Worm (Caenorhabditis elegans) whole organism, late embryonic: ENCODE data around the gene pqn-75.
"Not testable (repeated sequence)": the region's sequence is repeated elsewhere in the genome, so short reads cannot be mapped to it uniquely, and the experiment has no call there.

Experiments used
- C38D4.7 ChIP-seq: fragments of 200-800 bp; sonication (Bioruptor generic); optimal IDR thresholded peaks from 2 replicates; lab custom pipeline; 2018; ENCODE audit warnings: mild to moderate bottlenecking, missing genetic modification characterization, moderate library complexity, missing compliant biosample characterization
- K09A11.1 ChIP-seq: sonication (generic microtip); optimal IDR thresholded peaks from 2 replicates; lab custom pipeline; 2017; ENCODE audit warnings: antibody characterized with exemption, mild to moderate bottlenecking, missing genetic modification characterization, missing compliant biosample characterization; ENCODE audit not compliant: insufficient read depth
- ahr-1 ChIP-seq: sonication (generic microtip); optimal IDR thresholded peaks from 2 replicates; lab custom pipeline; 2016; ENCODE audit warnings: missing genetic modification characterization, missing compliant biosample characterization
- ceh-18 ChIP-seq: sonication (generic microtip); optimal IDR thresholded peaks from 2 replicates; lab custom pipeline; 2016; ENCODE audit warnings: missing genetic modification characterization, missing compliant biosample characterization
- ceh-31 ChIP-seq: sonication (generic microtip); optimal IDR thresholded peaks from 2 replicates; lab custom pipeline; 2016; ENCODE audit warnings: missing genetic modification characterization, missing compliant biosample characterization
- ceh-45 ChIP-seq: fragments of 200-800 bp; sonication (Bioruptor generic); IDR thresholded peaks from 2 replicates; pipeline ENCODE4 v1.3.6; 2022; ENCODE audit warnings: missing genetic modification reagents, missing genetic modification characterization, missing compliant biosample characterization
- ceh-48 ChIP-seq: sonication (generic microtip); optimal IDR thresholded peaks from 2 replicates; lab custom pipeline; 2016; ENCODE audit warnings: missing genetic modification characterization, inconsistent platforms, missing compliant biosample characterization
- elt-4 ChIP-seq: sonication (generic microtip); optimal IDR thresholded peaks from 2 replicates; lab custom pipeline; 2016; ENCODE audit warnings: missing genetic modification characterization, missing compliant biosample characterization
- ets-4 ChIP-seq: sonication (generic microtip); optimal IDR thresholded peaks from 2 replicates; lab custom pipeline; 2016; ENCODE audit warnings: missing genetic modification characterization, missing compliant biosample characterization
- fkh-6 ChIP-seq: sonication (generic microtip); optimal IDR thresholded peaks from 2 replicates; lab custom pipeline; 2016; ENCODE audit warnings: missing genetic modification characterization, missing compliant biosample characterization
- gmeb-2 ChIP-seq: sonication (generic microtip); optimal IDR thresholded peaks from 2 replicates; lab custom pipeline; 2016; ENCODE audit warnings: missing genetic modification characterization, inconsistent platforms, missing compliant biosample characterization
- hlh-30 ChIP-seq: sonication (generic microtip); optimal IDR thresholded peaks from 2 replicates; lab custom pipeline; 2017; ENCODE audit warnings: antibody characterized with exemption, missing genetic modification characterization, missing compliant biosample characterization; ENCODE audit not compliant: insufficient read depth
- hlh-6 ChIP-seq: sonication (generic microtip); optimal IDR thresholded peaks from 2 replicates; lab custom pipeline; 2016; ENCODE audit warnings: missing genotype, missing genetic modification characterization, missing compliant biosample characterization
- lim-6 ChIP-seq: sonication (generic microtip); optimal IDR thresholded peaks from 2 replicates; lab custom pipeline; 2016; ENCODE audit warnings: missing genetic modification characterization, missing compliant biosample characterization
- mec-3 ChIP-seq: sonication (generic microtip); optimal IDR thresholded peaks from 2 replicates; lab custom pipeline; 2016; ENCODE audit warnings: borderline replicate concordance, missing genetic modification characterization, missing compliant biosample characterization
- nfya-1 ChIP-seq: sonication (generic microtip); optimal IDR thresholded peaks from 2 replicates; lab custom pipeline; 2017; ENCODE audit warnings: missing genetic modification characterization, mild to moderate bottlenecking, missing compliant biosample characterization, antibody characterized with exemption, moderate library complexity
- nhr-232 ChIP-seq: sonication (generic microtip); optimal IDR thresholded peaks from 2 replicates; lab custom pipeline; 2016; ENCODE audit warnings: missing genetic modification characterization, missing compliant biosample characterization
- pag-3 ChIP-seq: sonication (generic microtip); optimal IDR thresholded peaks from 2 replicates; lab custom pipeline; 2016; ENCODE audit warnings: missing compliant biosample characterization, missing genetic modification characterization, borderline replicate concordance
- pax-1 ChIP-seq: fragments of 150-350 bp; optimal IDR thresholded peaks from 2 replicates; lab custom pipeline; 2014; ENCODE audit warnings: missing biosample characterization, missing genetic modification characterization
- pha-2 ChIP-seq: sonication (generic microtip); optimal IDR thresholded peaks from 2 replicates; lab custom pipeline; 2017; ENCODE audit warnings: mild to moderate bottlenecking, missing genetic modification characterization, missing compliant biosample characterization
- pros-1 ChIP-seq: fragments of 150-350 bp; optimal IDR thresholded peaks from 2 replicates; lab custom pipeline; 2014; ENCODE audit warnings: missing biosample characterization, missing genetic modification reagents, missing genetic modification characterization
- syd-9 ChIP-seq: sonication (generic microtip); optimal IDR thresholded peaks from 2 replicates; lab custom pipeline; 2016; ENCODE audit warnings: mild to moderate bottlenecking, missing genetic modification characterization, moderate library complexity, missing compliant biosample characterization
- tbx-2 ChIP-seq: sonication (generic microtip); optimal IDR thresholded peaks from 2 replicates; lab custom pipeline; 2016; ENCODE audit warnings: missing genetic modification characterization, missing compliant biosample characterization
- unc-86 ChIP-seq: sonication (generic microtip); optimal IDR thresholded peaks from 2 replicates; lab custom pipeline; 2016; ENCODE audit warnings: missing genetic modification characterization, missing compliant biosample characterization
- ztf-16 ChIP-seq: sonication (generic microtip); optimal IDR thresholded peaks from 2 replicates; lab custom pipeline; 2017; ENCODE audit warnings: missing genetic modification characterization, missing compliant biosample characterization

The pqn-75 gene

DNA sequence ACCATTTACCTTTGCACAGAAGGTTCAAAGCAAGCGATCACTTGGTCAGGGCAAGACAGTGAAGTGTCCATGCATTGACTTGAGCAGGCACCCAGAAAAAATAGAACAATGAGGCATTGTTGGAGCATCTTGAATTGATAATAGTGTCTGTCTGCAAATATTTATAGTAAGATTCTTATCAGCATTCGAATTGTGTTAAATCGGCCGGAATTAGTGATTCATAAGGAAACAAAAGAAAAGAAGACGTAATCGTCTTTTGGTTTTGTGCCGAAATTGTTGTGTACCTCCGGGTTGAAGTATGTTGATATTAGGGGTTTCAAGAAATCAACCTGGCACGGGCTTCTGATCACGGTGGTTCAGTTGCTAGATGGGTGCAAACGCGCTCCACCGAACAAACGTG is 48.1 kb downstream of the pqn-75 start, which contains the start of gene F49F1.5:
Gene F49F1.5 (minus strand): TSS at position 153 of the 400 bp plus-strand sequence.
- TF ChIP-seq ceh-45 (GFP tag; lab: Robert Waterston, UW) (no peak), ceh-31 (tag; lab: Kevin White, UChicago) (no peak), pros-1 (tag; lab: Kevin White, UChicago) (no peak), hlh-30 (tag; lab: Kevin White, UChicago) (no peak), ceh-48 (tag; lab: Kevin White, UChicago) (no peak), pax-1 (tag; lab: Kevin White, UChicago) (no peak), nhr-232 (tag; lab: Kevin White, UChicago) (no peak), elt-4 (tag; lab: Kevin White, UChicago) (no peak), nfya-1 (no peak), K09A11.1 (tag; lab: Kevin White, UChicago) (no peak), ztf-16 (tag; lab: Kevin White, UChicago) (no peak), ets-4 (tag; lab: Kevin White, UChicago) (no peak)

DNA sequence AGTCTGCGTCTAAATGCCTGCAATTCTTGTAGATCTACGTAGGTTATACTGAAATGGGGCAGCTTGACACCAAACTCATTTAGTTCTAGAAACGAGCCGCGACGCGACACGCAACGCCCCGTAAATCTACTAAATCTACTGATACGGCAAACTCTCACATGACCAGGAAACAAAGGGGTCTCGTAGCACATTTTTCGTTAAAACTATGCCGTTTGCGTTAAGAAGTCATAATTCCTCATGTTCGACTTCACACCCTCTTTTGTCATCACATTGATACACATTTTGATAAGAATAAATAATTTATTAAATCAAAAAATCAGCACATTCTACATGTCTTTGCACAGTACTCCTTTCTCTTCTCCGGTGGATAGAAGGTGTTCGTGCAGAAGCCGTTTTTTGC is 48.9 kb downstream of the pqn-75 start:
- TF ChIP-seq pag-3 (no peak), gmeb-2 (tag; lab: Kevin White, UChicago) (no peak), unc-86 (tag; lab: Kevin White, UChicago) (no peak), ceh-45 (GFP tag; lab: Robert Waterston, UW) (no peak), nfya-1 (no peak), ceh-18 (tag; lab: Kevin White, UChicago) (no peak)
- TF ChIP-seq, all 69 proteins: peak for 0

DNA sequence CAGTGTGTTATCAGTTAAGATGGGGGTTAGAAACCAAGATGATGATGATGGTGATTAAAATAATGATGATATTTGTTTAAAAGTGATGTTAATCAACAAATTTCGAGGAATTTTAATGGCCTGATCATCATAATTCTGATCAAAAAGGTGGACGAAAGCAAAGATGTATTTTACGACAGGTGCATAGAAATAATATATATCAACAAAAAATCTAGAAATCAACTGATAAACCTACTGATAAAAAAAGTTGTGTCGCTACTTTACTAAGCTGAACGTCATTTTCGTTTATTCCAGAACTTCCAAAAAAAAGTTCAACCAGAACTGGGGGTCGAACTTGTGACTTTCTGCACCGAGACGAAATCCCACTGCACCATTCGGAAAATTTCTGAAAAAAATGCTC is 51.0 kb downstream of the pqn-75 start, which contains the start of gene mul-1:
Gene mul-1 (minus strand): TSS at position 84 of the 400 bp plus-strand sequence.
- no peak for TF ChIP-seq ceh-45 (GFP tag; lab: Robert Waterston, UW)
- TF ChIP-seq ets-4 (tag; lab: Kevin White, UChicago): no peak
- TF ChIP-seq fkh-6: no peak
- TF ChIP-seq ceh-48 (tag; lab: Kevin White, UChicago): no peak
- TF ChIP-seq ahr-1 (tag; lab: Kevin White, UChicago): no peak
- no peak for TF ChIP-seq pha-2 (tag; lab: Kevin White, UChicago)
- no peak for TF ChIP-seq tbx-2 (tag; lab: Kevin White, UChicago)
- no peak for TF ChIP-seq ztf-16 (tag; lab: Kevin White, UChicago)
- TF ChIP-seq syd-9 (tag; lab: Kevin White, UChicago): no peak
- no peak for TF ChIP-seq pax-1 (tag; lab: Kevin White, UChicago)
- no peak for TF ChIP-seq C38D4.7 (GFP tag; lab: Kevin White, UChicago)
- TF ChIP-seq lim-6 (tag; lab: Kevin White, UChicago): no peak
- TF ChIP-seq mec-3: no peak

DNA sequence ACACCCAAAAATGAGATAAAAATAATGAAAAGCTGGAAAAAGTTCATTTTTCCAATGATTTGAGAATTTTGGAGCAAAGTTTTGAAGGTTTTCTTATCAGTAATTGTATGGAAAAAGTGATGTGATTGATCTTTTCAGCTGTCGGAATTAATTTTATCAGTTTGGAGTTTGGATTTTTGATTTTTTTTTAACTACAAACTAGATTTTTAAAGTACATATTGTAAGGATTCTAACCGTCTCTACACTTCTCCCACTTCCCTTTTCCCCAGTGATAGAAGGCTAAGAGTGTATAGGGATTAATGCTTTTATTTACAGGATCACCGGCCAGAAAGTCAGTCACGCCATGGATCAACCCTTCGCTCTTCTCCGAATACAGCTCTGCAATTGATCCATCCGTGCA is 53.5 kb downstream of the pqn-75 start, which contains the start of gene F49F1.7:
Gene F49F1.7 (minus strand): TSS at position 101 of the 400 bp plus-strand sequence.
- not testable (repeated sequence) for TF ChIP-seq gmeb-2, hlh-6, ztf-16 (tag; lab: Kevin White, UChicago)
- TF ChIP-seq, all 69 proteins: peak for 0; not testable (repeated sequence) for 69
